Fruit fly (Drosophila melanogaster) whole organism, embryonic: ENCODE measurements around the gene CG17855.

Experiments used
- C15 ChIP-seq: fragments of 200-800 bp; sonication (Bioruptor generic); IDR thresholded peaks from 3 replicates; pipeline ENCODE4 v1.3.6; 2022; ENCODE audit warnings: missing biosample characterization, missing genetic modification characterization
- CG10209 ChIP-seq: fragments of 200-800 bp; sonication (Bioruptor generic); optimal IDR thresholded peaks from 3 replicates; lab custom pipeline; 2017; ENCODE audit warnings: missing biosample characterization, mild to moderate bottlenecking, missing genetic modification characterization, missing genetic modification reagents
- CG10431 ChIP-seq: fragments of 200-800 bp; sonication (Bioruptor generic); optimal IDR thresholded peaks from 3 replicates; lab custom pipeline; 2018; ENCODE audit warnings: missing biosample characterization, mild to moderate bottlenecking, missing genetic modification characterization
- CG11247 ChIP-seq: fragments of 200-800 bp; sonication (Bioruptor generic); IDR thresholded peaks from 2 replicates; pipeline ENCODE4 v1.3.6; 2022; ENCODE audit warnings: missing biosample characterization, missing genetic modification characterization
- CG11504 ChIP-seq: fragments of 200-800 bp; sonication (Bioruptor generic); optimal IDR thresholded peaks from 3 replicates; lab custom pipeline; 2019; ENCODE audit warnings: missing biosample characterization, mild to moderate bottlenecking, missing genetic modification characterization, moderate library complexity
- CG12236 ChIP-seq: fragments of 200-800 bp; sonication (Bioruptor generic); optimal IDR thresholded peaks from 2 replicates; lab custom pipeline; 2016; ENCODE audit warnings: missing biosample characterization, missing genetic modification characterization
- CG13624 ChIP-seq: fragments of 200-800 bp; sonication (Bioruptor generic); optimal IDR thresholded peaks from 2 replicates; lab custom pipeline; 2016; ENCODE audit warnings: missing biosample characterization, missing genetic modification characterization
- CG15514 ChIP-seq: fragments of 200-800 bp; sonication (Bioruptor generic); optimal IDR thresholded peaks from 3 replicates; lab custom pipeline; 2017; ENCODE audit warnings: missing biosample characterization, missing genetic modification characterization, mild to moderate bottlenecking, moderate library complexity, missing genetic modification reagents
- CG34376 ChIP-seq: fragments of 200-800 bp; sonication (Bioruptor generic); optimal IDR thresholded peaks from 2 replicates; lab custom pipeline; 2018; ENCODE audit warnings: missing biosample characterization, mild to moderate bottlenecking, missing genetic modification characterization
- CG5953 ChIP-seq: fragments of 200-800 bp; sonication (Bioruptor generic); IDR thresholded peaks from 2 replicates; pipeline ENCODE4 v1.3.6; 2022; ENCODE audit warnings: missing biosample characterization, missing genetic modification characterization
- CG9215 ChIP-seq: fragments of 200-800 bp; sonication (Bioruptor generic); IDR thresholded peaks from 2 replicates; pipeline ENCODE4 v1.3.6; 2022; ENCODE audit warnings: missing biosample characterization, missing genetic modification characterization
- CG9797 ChIP-seq: fragments of 200-800 bp; sonication (Bioruptor generic); optimal IDR thresholded peaks from 3 replicates; lab custom pipeline; 2018; ENCODE audit warnings: missing biosample characterization, mild to moderate bottlenecking, missing genetic modification characterization
- Chrac-16 ChIP-seq: fragments of 200-800 bp; sonication (Bioruptor generic); optimal IDR thresholded peaks from 3 replicates; lab custom pipeline; 2016; ENCODE audit warnings: missing biosample characterization, missing genetic modification characterization
- Dref ChIP-seq: fragments of 200-800 bp; sonication (Bioruptor generic); IDR thresholded peaks from 2 replicates; pipeline ENCODE4 v1.3.6; 2022; ENCODE audit warnings: missing biosample characterization, missing genetic modification characterization
- Drgx ChIP-seq: fragments of 200-800 bp; sonication (Bioruptor generic); IDR thresholded peaks from 2 replicates; pipeline ENCODE4 v1.3.6; 2022; ENCODE audit warnings: missing biosample characterization, missing genetic modification characterization
- GATAe ChIP-seq: fragments of 200-800 bp; sonication (Bioruptor generic); conservative IDR thresholded peaks from 2 replicates; pipeline ENCODE4 v1.3.6; 2022; ENCODE audit warnings: missing biosample characterization, missing genetic modification characterization
- Gug ChIP-seq: fragments of 200-800 bp; sonication (Bioruptor generic); IDR thresholded peaks from 4 replicates; pipeline ENCODE4 v1.3.6; 2022; ENCODE audit warnings: missing biosample characterization, missing genetic modification characterization
- H2.0 ChIP-seq: fragments of 200-800 bp; sonication (Bioruptor generic); IDR thresholded peaks from 2 replicates; pipeline ENCODE4 v1.3.6; 2022; ENCODE audit warnings: missing biosample characterization, missing genetic modification characterization
- Mad ChIP-seq: fragments of 200-800 bp; sonication (Bioruptor generic); optimal IDR thresholded peaks from 2 replicates; lab custom pipeline; 2016; ENCODE audit warnings: missing biosample characterization, missing genetic modification characterization
- Nf-YB ChIP-seq: fragments of 200-800 bp; sonication (Bioruptor generic); optimal IDR thresholded peaks from 3 replicates; lab custom pipeline; 2019; ENCODE audit warnings: missing biosample characterization, mild to moderate bottlenecking, missing genetic modification characterization, moderate library complexity
- Opbp ChIP-seq: fragments of 200-800 bp; sonication (Bioruptor generic); IDR thresholded peaks from 3 replicates; pipeline ENCODE4 v1.3.6; 2022; ENCODE audit warnings: missing biosample characterization, missing genetic modification characterization; ENCODE audit not compliant: partially characterized antibody
- Ravus ChIP-seq: fragments of 200-800 bp; sonication (Bioruptor generic); IDR thresholded peaks from 2 replicates; pipeline ENCODE4 v1.3.6; 2022; ENCODE audit warnings: missing biosample characterization, missing genetic modification characterization
- Spps ChIP-seq: fragments of 200-800 bp; sonication (Bioruptor generic); optimal IDR thresholded peaks from 2 replicates; lab custom pipeline; 2018; ENCODE audit warnings: missing biosample characterization, mild to moderate bottlenecking, missing genetic modification characterization
- ac ChIP-seq: fragments of 200-800 bp; sonication (Bioruptor generic); optimal IDR thresholded peaks from 3 replicates; lab custom pipeline; 2017; ENCODE audit warnings: missing biosample characterization, mild to moderate bottlenecking, missing genetic modification characterization
- bab2 ChIP-seq: fragments of 200-800 bp; sonication (Bioruptor generic); optimal IDR thresholded peaks from 2 replicates; lab custom pipeline; 2016; ENCODE audit warnings: missing biosample characterization, missing genetic modification characterization
- bigmax ChIP-seq: fragments of 200-800 bp; sonication (Bioruptor generic); optimal IDR thresholded peaks from 2 replicates; lab custom pipeline; 2018; ENCODE audit warnings: missing biosample characterization, mild to moderate bottlenecking, missing genetic modification characterization
- bowl ChIP-seq: fragments of 200-800 bp; sonication (Bioruptor generic); IDR thresholded peaks from 2 replicates; pipeline ENCODE4 v1.3.6; 2022; ENCODE audit warnings: missing biosample characterization, missing genetic modification characterization
- cg ChIP-seq: fragments of 200-800 bp; sonication (Bioruptor generic); optimal IDR thresholded peaks from 3 replicates; lab custom pipeline; 2019; ENCODE audit warnings: missing biosample characterization, mild to moderate bottlenecking, missing genetic modification characterization, moderate library complexity
- chn ChIP-seq: fragments of 200-800 bp; sonication (Bioruptor generic); optimal IDR thresholded peaks from 2 replicates; lab custom pipeline; 2016; ENCODE audit warnings: missing biosample characterization, missing genetic modification characterization
- dm ChIP-seq: fragments of 200-800 bp; sonication (Bioruptor generic); optimal IDR thresholded peaks from 3 replicates; lab custom pipeline; 2016; ENCODE audit warnings: missing biosample characterization, missing genetic modification characterization
- dmrt11E ChIP-seq: fragments of 200-800 bp; sonication (Bioruptor generic); optimal IDR thresholded peaks from 3 replicates; lab custom pipeline; 2018; ENCODE audit warnings: missing biosample characterization, mild to moderate bottlenecking, missing genetic modification characterization, moderate library complexity
- emc ChIP-seq: fragments of 200-800 bp; sonication (Bioruptor generic); optimal IDR thresholded peaks from 2 replicates; lab custom pipeline; 2016; ENCODE audit warnings: missing biosample characterization, missing genetic modification characterization
- ems ChIP-seq: fragments of 200-800 bp; sonication (Bioruptor generic); optimal IDR thresholded peaks from 3 replicates; lab custom pipeline; 2016; ENCODE audit warnings: missing biosample characterization, missing genetic modification characterization
- eyg ChIP-seq: fragments of 200-800 bp; sonication (Bioruptor generic); optimal IDR thresholded peaks from 3 replicates; lab custom pipeline; 2016; ENCODE audit warnings: missing biosample characterization, missing genetic modification characterization
- fd3F ChIP-seq: fragments of 200-800 bp; sonication (Bioruptor generic); optimal IDR thresholded peaks from 2 replicates; lab custom pipeline; 2018; ENCODE audit warnings: missing biosample characterization, mild to moderate bottlenecking, missing genetic modification characterization, moderate library complexity
- gfzf ChIP-seq: fragments of 200-800 bp; sonication (Bioruptor generic); optimal IDR thresholded peaks from 2 replicates; lab custom pipeline; 2016; ENCODE audit warnings: missing biosample characterization, mild to moderate bottlenecking, missing genetic modification characterization, moderate library complexity
- grau ChIP-seq: fragments of 200-800 bp; optimal IDR thresholded peaks from 3 replicates; lab custom pipeline; 2019; ENCODE audit warnings: missing biosample characterization, mild to moderate bottlenecking, missing genetic modification characterization, moderate library complexity
- ind ChIP-seq: fragments of 200-800 bp; sonication (Bioruptor generic); optimal IDR thresholded peaks from 3 replicates; lab custom pipeline; 2016; ENCODE audit warnings: missing biosample characterization, missing genetic modification characterization
- inv ChIP-seq: fragments of 200-800 bp; sonication (Bioruptor generic); IDR thresholded peaks from 2 replicates; pipeline ENCODE4 v1.3.6; 2022; ENCODE audit warnings: missing biosample characterization, missing genetic modification characterization; ENCODE audit not compliant: partially characterized antibody
- kni ChIP-seq: fragments of 200-800 bp; sonication (Bioruptor generic); optimal IDR thresholded peaks from 3 replicates; lab custom pipeline; 2017; ENCODE audit warnings: mild to moderate bottlenecking, missing biosample characterization, missing genetic modification reagents, missing genetic modification characterization
- nerfin-2 ChIP-seq: fragments of 200-800 bp; sonication (Bioruptor generic); IDR thresholded peaks from 2 replicates; pipeline ENCODE4 v1.3.6; 2022; ENCODE audit warnings: missing biosample characterization, missing genetic modification characterization; ENCODE audit not compliant: partially characterized antibody
- nom ChIP-seq: fragments of 200-800 bp; sonication (Bioruptor generic); optimal IDR thresholded peaks from 2 replicates; lab custom pipeline; 2017; ENCODE audit warnings: missing biosample characterization, missing genetic modification characterization, mild to moderate bottlenecking, moderate library complexity, missing genetic modification reagents
- oc ChIP-seq: fragments of 200-800 bp; sonication (Bioruptor generic); optimal IDR thresholded peaks from 2 replicates; lab custom pipeline; 2018; ENCODE audit warnings: missing biosample characterization, mild to moderate bottlenecking, missing genetic modification characterization, moderate library complexity
- onecut ChIP-seq: fragments of 200-800 bp; sonication (Bioruptor generic); IDR thresholded peaks from 2 replicates; pipeline ENCODE4 v1.3.6; 2022; ENCODE audit warnings: missing biosample characterization, missing genetic modification characterization
- ranshi ChIP-seq: fragments of 200-800 bp; sonication (Bioruptor generic); IDR thresholded peaks from 2 replicates; pipeline ENCODE4 v1.3.6; 2022; ENCODE audit warnings: missing biosample characterization, missing genetic modification characterization
- stc ChIP-seq: fragments of 200-800 bp; sonication (Bioruptor generic); IDR thresholded peaks from 2 replicates; pipeline ENCODE4 v1.3.6; 2022; ENCODE audit warnings: missing biosample characterization, missing genetic modification characterization
- tin ChIP-seq: fragments of 200-800 bp; sonication (Bioruptor generic); optimal IDR thresholded peaks from 3 replicates; lab custom pipeline; 2016; ENCODE audit warnings: missing biosample characterization, missing genetic modification characterization
- tx ChIP-seq: fragments of 200-800 bp; sonication (Bioruptor generic); optimal IDR thresholded peaks from 2 replicates; lab custom pipeline; 2016; ENCODE audit warnings: missing biosample characterization, missing genetic modification characterization
- wdn ChIP-seq: fragments of 200-800 bp; sonication (Bioruptor generic); IDR thresholded peaks from 2 replicates; pipeline ENCODE4 v1.3.6; 2022; ENCODE audit warnings: missing biosample characterization, missing genetic modification characterization
- yki ChIP-seq: fragments of >200 bp; optimal IDR thresholded peaks from 3 replicates; lab custom pipeline; 2018

The CG17855 gene

DNA sequence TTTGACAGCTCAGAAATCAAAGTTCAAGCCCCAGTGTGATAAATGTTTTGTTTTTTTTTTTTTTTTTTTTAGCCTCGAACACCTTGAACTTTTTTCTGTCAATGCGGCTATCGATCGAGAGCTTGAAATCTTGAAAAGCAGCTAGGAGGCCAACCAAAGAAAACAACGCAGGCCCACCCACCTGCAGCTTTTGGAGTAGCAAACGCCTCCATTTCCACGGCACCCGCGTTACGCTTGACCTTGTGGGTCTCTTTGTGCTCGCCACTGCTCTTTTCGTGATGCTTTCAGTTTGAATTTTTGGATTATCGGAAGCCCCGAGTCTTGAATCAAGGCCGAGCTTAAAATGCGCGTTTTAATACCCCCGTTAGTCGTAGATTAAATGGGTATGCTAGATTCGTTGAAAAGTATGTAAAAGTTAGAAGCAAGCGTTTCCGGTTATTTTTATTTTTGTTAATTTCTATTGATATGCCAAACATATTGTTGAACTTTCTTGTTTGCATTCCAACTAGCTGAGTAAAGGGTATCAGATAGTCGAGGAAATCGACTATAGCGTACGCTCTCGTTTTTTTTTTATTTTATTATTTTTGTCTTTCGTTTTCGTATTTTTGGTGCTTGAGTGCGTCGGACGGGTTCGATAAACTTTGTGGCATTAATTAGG lies 37.4 kb upstream of the CG17855 start (continued):
- TF ChIP-seq ind (GFP tag; lab: Kevin White, UChicago), result peak; percentile 43
- TF ChIP-seq emc (GFP tag; lab: Kevin White, UChicago), result no peak
- no peak for TF ChIP-seq Dref (GFP tag; lab: Robert Waterston, UW)
- peak; percentile 15 for TF ChIP-seq tin (GFP tag; lab: Kevin White, UChicago)
- peak; percentile 67 for TF ChIP-seq CG10209
- TF ChIP-seq dmrt11E (tag; lab: Kevin White, UChicago), result no peak
- no peak for TF ChIP-seq ac (GFP tag; lab: Kevin White, UChicago)
- no peak for TF ChIP-seq CG34376 (GFP tag; lab: Kevin White, UChicago)
- no peak for TF ChIP-seq Spps (tag; lab: Kevin White, UChicago)
- no peak for TF ChIP-seq ems (GFP tag; lab: Kevin White, UChicago)
- no peak for TF ChIP-seq Opbp (GFP tag; lab: Robert Waterston, UW)
- peak; percentile 62 for TF ChIP-seq Chrac-16 (GFP tag; lab: Kevin White, UChicago)
- TF ChIP-seq CG10431, result no peak
- peak; percentile 34 for TF ChIP-seq Ravus (GFP tag; lab: Robert Waterston, UW)
- TF ChIP-seq nom (GFP tag; lab: Kevin White, UChicago), result no peak
- peak; percentile 54 for TF ChIP-seq onecut
- no peak for TF ChIP-seq GATAe (GFP tag; lab: Robert Waterston, UW)
- TF ChIP-seq nerfin-2, result no peak
- peak; percentile 30 for TF ChIP-seq chn (GFP tag; lab: Kevin White, UChicago)
- TF ChIP-seq bowl, result peak; percentile 68; the same call in 1 of the 2 replicates
- TF ChIP-seq cg (GFP tag; lab: Kevin White, UChicago), result no peak
- no peak for TF ChIP-seq CG9215 (GFP tag; lab: Robert Waterston, UW)
- peak; percentile 44 for TF ChIP-seq Mad (GFP tag; lab: Kevin White, UChicago)
- peak; percentile 20 for TF ChIP-seq CG15514 (GFP tag; lab: Kevin White, UChicago)
- no peak for TF ChIP-seq dm (GFP tag; lab: Kevin White, UChicago)
- TF ChIP-seq gfzf (GFP tag; lab: Kevin White, UChicago), result no peak
- TF ChIP-seq Nf-YB (GFP tag; lab: Kevin White, UChicago), result peak; percentile 28
- peak; percentile 69 for TF ChIP-seq grau (tag; lab: Kevin White, UChicago)
- peak; percentile 43; the same call in 1 of the 2 replicates for TF ChIP-seq Drgx (GFP tag; lab: Robert Waterston, UW)
- peak; percentile 47; the same call in 1 of the 2 replicates for TF ChIP-seq wdn
- peak; percentile 89 for TF ChIP-seq CG11504 (tag; lab: Kevin White, UChicago)
- peak; percentile 76; the same call in 1 of the 2 replicates for TF ChIP-seq ranshi (GFP tag; lab: Robert Waterston, UW)
- no peak for TF ChIP-seq inv (GFP tag; lab: Robert Waterston, UW)
- TF ChIP-seq kni (GFP tag; lab: Kevin White, UChicago), result no peak
- TF ChIP-seq tx (GFP tag; lab: Kevin White, UChicago), result no peak
- peak; percentile 85 for TF ChIP-seq oc (tag; lab: Kevin White, UChicago)
- TF ChIP-seq stc (GFP tag; lab: Robert Waterston, UW), result peak; percentile 80
- no peak for TF ChIP-seq CG12236 (GFP tag; lab: Kevin White, UChicago)
- peak; percentile 67; the same call in 1 of the 2 replicates for TF ChIP-seq CG11247 (GFP tag; lab: Robert Waterston, UW)
- TF ChIP-seq H2.0 (GFP tag; lab: Robert Waterston, UW), result peak; percentile 83
- no peak for TF ChIP-seq eyg (GFP tag; lab: Kevin White, UChicago)
- TF ChIP-seq CG9797 (GFP tag; lab: Kevin White, UChicago), result no peak
- TF ChIP-seq fd3F, result peak; percentile 66
- no peak for TF ChIP-seq bab2 (GFP tag; lab: Kevin White, UChicago)
- TF ChIP-seq yki (lab: Kevin White, UChicago), result no peak
- no peak for TF ChIP-seq bigmax (GFP tag; lab: Kevin White, UChicago)
- TF ChIP-seq Gug (GFP tag; lab: Robert Waterston, UW), result 0 out of 4 replicates have a peak, but pooled peaks have one; percentile 17
- TF ChIP-seq CG13624, result no peak
- TF ChIP-seq C15 (GFP tag; lab: Robert Waterston, UW), result 0 out of 3 replicates have a peak, but pooled peaks have one; percentile 40
- peak; percentile 68 for TF ChIP-seq CG5953 (GFP tag; lab: Robert Waterston, UW)
